Fruit fly (Drosophila melanogaster) whole organism, adult: Measurements from ENCODE around the gene Lasp.

Experiments
- CG14711 ChIP-seq: fragments of 200-800 bp; sonication (Bioruptor generic); optimal IDR thresholded peaks from 2 replicates; lab custom pipeline; 2018; ENCODE audit warnings: missing biosample characterization, mild to moderate bottlenecking, missing genetic modification characterization, moderate library complexity
- Clk ChIP-seq: fragments of 200-800 bp; sonication (Bioruptor generic); optimal IDR thresholded peaks from 2 replicates; lab custom pipeline; 2017; ENCODE audit warnings: missing biosample characterization, missing genetic modification characterization
- Crg-1 ChIP-seq: fragments of 200-800 bp; sonication (Bioruptor generic); optimal IDR thresholded peaks from 2 replicates; lab custom pipeline; 2016; ENCODE audit warnings: missing biosample characterization, missing genetic modification characterization
- Hr96 ChIP-seq: fragments of 200-800 bp; sonication (Bioruptor generic); optimal IDR thresholded peaks from 2 replicates; lab custom pipeline; 2016; ENCODE audit warnings: missing biosample characterization, missing genetic modification characterization
- cnc ChIP-seq, 2 experiments: fragments of >200 bp; optimal IDR thresholded peaks; 2 replicates each; lab custom pipeline; 2017
- ovo ChIP-seq: fragments of 200-800 bp; sonication (Bioruptor generic); optimal IDR thresholded peaks from 2 replicates; lab custom pipeline; 2016; ENCODE audit warnings: missing biosample characterization, missing genetic modification characterization

- TF ChIP-seq CG14711 (tag; lab: Kevin White, UChicago) = no peak
- TF ChIP-seq cnc (optimal IDR thresholded peaks at IDR 0.05; lab: Kevin White, UChicago) = no peak
- TF ChIP-seq ovo (GFP tag; lab: Kevin White, UChicago) = no peak
- TF ChIP-seq Crg-1 (GFP tag; lab: Kevin White, UChicago) = no peak
- TF ChIP-seq Clk = no peak
- TF ChIP-seq Hr96 (GFP tag; lab: Kevin White, UChicago) = no peak
Measured at dm6 chr3L:16760274-16760673, 48.8 kb upstream of the Lasp start.
